Fruit fly (Drosophila melanogaster): ENCODE measurements around the gene dy.

dy gene

dm6 chrX:11736421-11736820 lies 42.2 kb downstream of the dy start:
- no peak for TF ChIP-seq CG8478 (optimal IDR thresholded peaks at IDR 0.05)
- no peak for TF ChIP-seq CTCF (optimal IDR thresholded peaks at IDR 0.05)

dm6 chrX:11733795-11734194 lies 44.8 kb downstream of the dy start, which contains the start of gene inaF-A:
Gene inaF-A (minus strand): TSS chrX:11733895.
- TF ChIP-seq CG8478 (optimal IDR thresholded peaks at IDR 0.05) = no peak
- no peak for TF ChIP-seq CTCF (optimal IDR thresholded peaks at IDR 0.05)

dm6 chrX:11732670-11733069 lies 45.9 kb downstream of the dy start, which contains the start of gene inaF-B:
Gene inaF-B (minus strand): TSS chrX:11732770.
- TF ChIP-seq CTCF (optimal IDR thresholded peaks at IDR 0.05) = no peak
- no peak for TF ChIP-seq CG8478 (optimal IDR thresholded peaks at IDR 0.05)

- TF ChIP-seq CG8478 (optimal IDR thresholded peaks at IDR 0.05) (no peak), CTCF (optimal IDR thresholded peaks at IDR 0.05) (no peak)
These were observed 46.9 kb downstream of the dy start, which contains the start of gene inaF-C for dm6 chrX:11731665-11732064. Gene inaF-C (minus strand): TSS chrX:11731765.

dm6 chrX:11729993-11730392 lies 48.6 kb downstream of the dy start:
- TF ChIP-seq CG8478 (optimal IDR thresholded peaks at IDR 0.05) (no peak), CTCF (optimal IDR thresholded peaks at IDR 0.05) (no peak)

- TF ChIP-seq CG8478 (optimal IDR thresholded peaks at IDR 0.05) (no peak), CTCF (optimal IDR thresholded peaks at IDR 0.05) (no peak)
These were observed 49.6 kb downstream of the dy start, which contains the start of gene inaF-D for dm6 chrX:11728999-11729398. Gene inaF-D (minus strand): TSS chrX:11729099.

- no peak for TF ChIP-seq CG8478 (optimal IDR thresholded peaks at IDR 0.05)
- TF ChIP-seq CTCF (optimal IDR thresholded peaks at IDR 0.05) = no peak
These were observed 54.6 kb downstream of the dy start, which contains the start of gene CG15221 for dm6 chrX:11723946-11724345. Gene CG15221 (plus strand): TSS chrX:11724246.

- TF ChIP-seq CTCF (optimal IDR thresholded peaks at IDR 0.05) = no peak
- no peak for TF ChIP-seq CG8478 (optimal IDR thresholded peaks at IDR 0.05)
These were observed 58.4 kb downstream of the dy start, which contains the start of gene Tango10 for dm6 chrX:11720138-11720537. Gene Tango10 (plus strand): TSS chrX:11720245.

Measured in S2 (cell line).